Worm (Caenorhabditis elegans) whole organism, late embryonic: ENCODE results near the gene F21H7.5.

ENCODE experiments used
- C08G9.2 ChIP-seq: sonication (generic microtip); optimal IDR thresholded peaks from 2 replicates; lab custom pipeline; 2016; ENCODE audit warnings: mild to moderate bottlenecking, missing genetic modification characterization, moderate library complexity, missing compliant biosample characterization
- C38D4.7 ChIP-seq: fragments of 200-800 bp; sonication (Bioruptor generic); optimal IDR thresholded peaks from 2 replicates; lab custom pipeline; 2018; ENCODE audit warnings: mild to moderate bottlenecking, missing genetic modification characterization, moderate library complexity, missing compliant biosample characterization
- K09A11.1 ChIP-seq: sonication (generic microtip); optimal IDR thresholded peaks from 2 replicates; lab custom pipeline; 2017; ENCODE audit warnings: antibody characterized with exemption, mild to moderate bottlenecking, missing genetic modification characterization, missing compliant biosample characterization; ENCODE audit not compliant: insufficient read depth
- T23F11.4 ChIP-seq: fragments of 200-800 bp; sonication (Bioruptor generic); optimal IDR thresholded peaks from 2 replicates; lab custom pipeline; 2018; ENCODE audit warnings: mild to moderate bottlenecking, missing genetic modification characterization, missing compliant biosample characterization
- Y22D7AL.16 ChIP-seq: sonication (generic microtip); optimal IDR thresholded peaks from 2 replicates; lab custom pipeline; 2016; ENCODE audit warnings: missing genetic modification characterization, missing compliant biosample characterization
- ama-1 ChIP-seq: fragments of 150-350 bp; optimal IDR thresholded peaks from 2 replicates; lab custom pipeline; 2014
- ceh-14 ChIP-seq: sonication (generic microtip); optimal IDR thresholded peaks from 2 replicates; lab custom pipeline; 2016; ENCODE audit warnings: missing genotype, missing genetic modification characterization, missing compliant biosample characterization
- ceh-19 ChIP-seq: fragments of 200-800 bp; sonication (Bioruptor generic); optimal IDR thresholded peaks from 2 replicates; lab custom pipeline; 2018; ENCODE audit warnings: mild to moderate bottlenecking, missing genetic modification characterization, missing compliant biosample characterization
- ceh-24 ChIP-seq: sonication (generic microtip); optimal IDR thresholded peaks from 2 replicates; lab custom pipeline; 2016; ENCODE audit warnings: mild to moderate bottlenecking, missing genetic modification characterization, missing compliant biosample characterization
- ceh-30 ChIP-seq: fragments of 150-350 bp; optimal IDR thresholded peaks from 2 replicates; lab custom pipeline; 2014; ENCODE audit warnings: missing biosample characterization, missing genetic modification characterization
- ceh-31 ChIP-seq: sonication (generic microtip); optimal IDR thresholded peaks from 2 replicates; lab custom pipeline; 2016; ENCODE audit warnings: missing genetic modification characterization, missing compliant biosample characterization
- dmd-4 ChIP-seq: sonication (generic microtip); optimal IDR thresholded peaks from 2 replicates; lab custom pipeline; 2016; ENCODE audit warnings: borderline replicate concordance, missing genetic modification characterization, missing compliant biosample characterization
- dve-1 ChIP-seq: sonication (generic microtip); optimal IDR thresholded peaks from 2 replicates; lab custom pipeline; 2017; ENCODE audit warnings: antibody characterized with exemption, mild to moderate bottlenecking, missing genetic modification characterization, missing compliant biosample characterization
- elt-2 ChIP-seq: sonication (generic microtip); optimal IDR thresholded peaks from 2 replicates; lab custom pipeline; 2016; ENCODE audit warnings: missing genetic modification reagents, missing genetic modification characterization, missing compliant biosample characterization
- elt-4 ChIP-seq: sonication (generic microtip); optimal IDR thresholded peaks from 2 replicates; lab custom pipeline; 2016; ENCODE audit warnings: missing genetic modification characterization, missing compliant biosample characterization
- fax-1 ChIP-seq: sonication (generic microtip); optimal IDR thresholded peaks from 2 replicates; lab custom pipeline; 2016; ENCODE audit warnings: missing genotype, missing genetic modification characterization, missing compliant biosample characterization
- fkh-10 ChIP-seq: fragments of 150-350 bp; optimal IDR thresholded peaks from 2 replicates; lab custom pipeline; 2014; ENCODE audit warnings: missing biosample characterization, missing genetic modification reagents, missing genetic modification characterization
- fkh-6 ChIP-seq: sonication (generic microtip); optimal IDR thresholded peaks from 2 replicates; lab custom pipeline; 2016; ENCODE audit warnings: missing genetic modification characterization, missing compliant biosample characterization
- hlh-13 ChIP-seq: fragments of 200-800 bp; sonication (Bioruptor generic); optimal IDR thresholded peaks from 2 replicates; lab custom pipeline; 2018; ENCODE audit warnings: mild to moderate bottlenecking, missing genetic modification characterization, missing compliant biosample characterization
- lin-11 ChIP-seq: fragments of 200-800 bp; sonication (Bioruptor generic); optimal IDR thresholded peaks from 2 replicates; lab custom pipeline; 2018; ENCODE audit warnings: mild to moderate bottlenecking, missing genetic modification characterization, missing compliant biosample characterization
- npax-4 ChIP-seq: sonication (generic microtip); optimal IDR thresholded peaks from 2 replicates; lab custom pipeline; 2016; ENCODE audit warnings: missing genetic modification characterization, missing compliant biosample characterization
- odd-2 ChIP-seq: sonication (generic microtip); optimal IDR thresholded peaks from 2 replicates; lab custom pipeline; 2017; ENCODE audit warnings: antibody characterized with exemption, mild to moderate bottlenecking, missing genetic modification characterization, missing compliant biosample characterization
- pax-1 ChIP-seq: fragments of 150-350 bp; optimal IDR thresholded peaks from 2 replicates; lab custom pipeline; 2014; ENCODE audit warnings: missing biosample characterization, missing genetic modification characterization
- pha-2 ChIP-seq: sonication (generic microtip); optimal IDR thresholded peaks from 2 replicates; lab custom pipeline; 2017; ENCODE audit warnings: mild to moderate bottlenecking, missing genetic modification characterization, missing compliant biosample characterization
- pqm-1 ChIP-seq: sonication (generic microtip); optimal IDR thresholded peaks from 2 replicates; lab custom pipeline; 2016; ENCODE audit warnings: missing genetic modification characterization, missing compliant biosample characterization
- pros-1 ChIP-seq: fragments of 150-350 bp; optimal IDR thresholded peaks from 2 replicates; lab custom pipeline; 2014; ENCODE audit warnings: missing biosample characterization, missing genetic modification reagents, missing genetic modification characterization
- sdc-2 ChIP-seq: sonication (generic microtip); optimal IDR thresholded peaks from 2 replicates; lab custom pipeline; 2016; ENCODE audit warnings: missing genotype, missing genetic modification characterization, missing compliant biosample characterization
- sox-2 ChIP-seq: fragments of 200-800 bp; sonication (Bioruptor generic); IDR thresholded peaks from 2 replicates; pipeline ENCODE4 v1.3.6; 2022; ENCODE audit warnings: missing genetic modification reagents, missing genetic modification characterization, missing compliant biosample characterization
- sox-4 ChIP-seq: sonication (generic microtip); optimal IDR thresholded peaks from 2 replicates; lab custom pipeline; 2017; ENCODE audit warnings: mild to moderate bottlenecking, missing genetic modification characterization, inconsistent platforms, missing compliant biosample characterization
- syd-9 ChIP-seq: sonication (generic microtip); optimal IDR thresholded peaks from 2 replicates; lab custom pipeline; 2016; ENCODE audit warnings: mild to moderate bottlenecking, missing genetic modification characterization, moderate library complexity, missing compliant biosample characterization
- unc-55 ChIP-seq: sonication (generic microtip); optimal IDR thresholded peaks from 2 replicates; lab custom pipeline; 2017; ENCODE audit warnings: missing biosample characterization, missing genetic modification reagents, missing genetic modification characterization
- zip-5 ChIP-seq: sonication (generic microtip); optimal IDR thresholded peaks from 2 replicates; lab custom pipeline; 2016; ENCODE audit warnings: missing genetic modification characterization, missing compliant biosample characterization
- ztf-16 ChIP-seq: sonication (generic microtip); optimal IDR thresholded peaks from 2 replicates; lab custom pipeline; 2017; ENCODE audit warnings: missing genetic modification characterization, missing compliant biosample characterization

Gene F21H7.5

DNA sequence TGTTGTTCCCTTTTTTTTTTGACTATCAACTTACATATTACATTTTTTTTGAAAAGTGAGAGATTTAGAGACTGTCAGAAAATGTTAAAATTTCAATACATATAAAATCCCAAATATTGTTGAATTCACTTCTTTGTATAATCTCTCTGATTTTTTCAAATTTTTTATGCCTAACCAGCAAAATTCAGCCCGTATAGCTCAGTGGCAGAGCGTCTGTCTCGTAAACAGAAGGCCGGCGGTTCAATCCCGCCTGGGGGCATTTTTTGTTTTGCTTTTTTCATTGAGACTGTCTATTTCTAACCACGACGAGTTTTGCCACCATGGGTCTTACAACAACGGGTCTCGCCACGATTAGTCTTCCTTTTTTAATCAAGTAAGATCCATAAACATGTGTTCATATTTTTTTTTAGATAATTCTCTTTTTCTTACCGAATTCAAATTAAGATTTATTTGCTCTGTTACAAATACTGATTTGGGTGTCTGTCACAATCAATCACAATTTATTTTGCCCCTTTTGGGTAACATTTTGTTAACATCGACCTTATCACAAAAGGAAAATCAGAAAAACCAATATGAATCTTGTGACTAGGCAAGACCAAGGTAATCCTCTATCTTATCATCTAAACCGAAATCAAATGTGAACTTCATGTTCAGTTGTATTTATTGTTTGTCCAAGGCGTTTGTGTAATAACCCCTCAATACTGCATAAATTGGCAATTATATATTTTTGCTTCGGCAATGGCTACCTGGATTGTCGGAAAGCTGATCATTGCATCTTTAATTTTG lies 18.2 kb upstream of the F21H7.5 start, which contains the start of gene glc-1:
Gene glc-1, plus strand, starts transcription at position 663 of the 786 bp plus-strand sequence.
- no peak for TF ChIP-seq syd-9 (tag; lab: Kevin White, UChicago)
- TF ChIP-seq ceh-24 (tag; lab: Kevin White, UChicago): no peak
- TF ChIP-seq ztf-16 (tag; lab: Kevin White, UChicago): no peak
- TF ChIP-seq sdc-2 (tag; lab: Kevin White, UChicago): no peak

DNA sequence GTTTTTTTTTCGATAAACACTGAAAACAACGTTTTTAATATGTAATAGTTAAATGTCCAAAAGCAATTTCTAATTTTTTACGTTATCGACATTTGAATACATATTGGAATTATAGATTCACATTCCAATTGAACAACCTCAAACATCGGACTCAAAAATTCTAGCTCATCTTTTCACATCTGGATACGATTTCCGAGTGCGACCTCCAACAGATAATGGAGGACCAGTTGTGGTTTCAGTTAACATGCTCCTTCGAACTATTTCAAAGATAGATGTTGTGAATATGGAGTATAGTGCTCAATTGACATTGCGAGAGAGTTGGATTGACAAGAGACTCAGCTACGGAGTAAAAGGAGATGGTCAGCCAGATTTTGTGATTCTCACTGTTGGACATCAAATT lies 17.3 kb upstream of the F21H7.5 start:
- TF ChIP-seq elt-4 (tag; lab: Kevin White, UChicago) (no peak), C38D4.7 (no peak), unc-55 (GFP tag; lab: Kevin White, UChicago) (no peak), hlh-13 (GFP tag; lab: Kevin White, UChicago) (no peak), ceh-31 (tag; lab: Kevin White, UChicago) (no peak), ceh-30 (tag; lab: Kevin White, UChicago) (no peak), npax-4 (tag; lab: Kevin White, UChicago) (no peak), pha-2 (tag; lab: Kevin White, UChicago) (no peak), ceh-19 (GFP tag; lab: Kevin White, UChicago) (no peak), odd-2 (tag; lab: Kevin White, UChicago) (no peak)

DNA sequence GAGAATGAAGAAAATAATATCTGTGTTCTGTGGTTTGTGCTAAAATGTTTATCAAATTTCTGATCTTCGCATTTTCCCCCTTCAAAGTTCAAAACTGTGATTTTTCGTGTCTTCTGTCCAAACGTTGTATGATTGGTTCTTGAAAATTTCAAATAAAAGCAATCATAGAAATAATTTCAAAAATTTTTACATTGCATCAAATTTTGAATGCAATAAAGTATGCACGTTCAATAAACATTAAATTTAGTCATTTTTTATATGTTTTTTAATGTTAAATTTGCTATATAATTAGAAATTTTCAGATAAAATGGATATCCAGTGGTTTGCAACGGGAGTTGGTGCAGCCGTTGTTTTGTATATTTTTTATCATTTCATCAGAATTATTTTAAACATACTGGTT lies 13.3 kb upstream of the F21H7.5 start, which contains the start of gene stdh-2:
Gene stdh-2, plus strand, starts transcription at position 301 of the 400 bp plus-strand sequence.
- TF ChIP-seq fkh-10 (no peak), dmd-4 (tag; lab: Kevin White, UChicago) (no peak), pax-1 (no peak), K09A11.1 (tag; lab: Kevin White, UChicago) (no peak), ama-1 (no peak), T23F11.4 (GFP tag; lab: Kevin White, UChicago) (no peak), dve-1 (tag; lab: Kevin White, UChicago) (no peak), Y22D7AL.16 (tag; lab: Kevin White, UChicago) (no peak), pha-2 (tag; lab: Kevin White, UChicago) (no peak), sox-4 (no peak), pqm-1 (tag; lab: Kevin White, UChicago) (no peak), ceh-19 (GFP tag; lab: Kevin White, UChicago) (no peak), ceh-14 (tag; lab: Kevin White, UChicago) (no peak), pros-1 (no peak), unc-55 (GFP tag; lab: Kevin White, UChicago) (no peak), elt-4 (tag; lab: Kevin White, UChicago) (no peak), zip-5 (no peak), fax-1 (no peak), npax-4 (tag; lab: Kevin White, UChicago) (no peak), elt-2 (tag; lab: Kevin White, UChicago) (no peak)

DNA sequence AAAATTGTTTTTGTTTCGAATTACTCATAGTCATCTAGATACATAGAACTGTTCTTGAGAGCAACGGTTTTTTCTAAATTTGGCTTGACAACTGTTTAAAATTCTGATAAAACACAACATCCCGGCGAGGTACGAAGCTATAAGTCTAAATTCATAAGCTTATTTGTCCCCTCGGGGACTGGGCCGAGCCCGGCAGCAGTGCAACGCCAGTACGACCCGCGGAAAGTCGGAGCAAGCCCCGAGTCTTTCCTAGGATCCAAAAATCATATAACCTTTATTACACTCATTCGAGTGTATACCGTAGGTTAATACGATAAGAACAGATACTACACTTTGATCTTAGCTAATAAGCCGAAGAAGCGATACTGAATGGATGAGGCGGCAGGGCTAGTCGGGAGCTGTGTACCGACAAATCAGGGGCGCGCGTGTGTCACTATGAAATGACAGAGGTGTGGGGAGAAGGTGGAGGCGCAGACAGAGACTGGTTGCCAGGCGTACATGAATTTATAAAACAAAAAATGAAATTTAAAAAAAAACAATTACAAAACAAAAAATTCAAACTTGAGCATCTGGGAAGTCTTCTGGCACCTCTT lies 11.7 kb upstream of the F21H7.5 start:
- TF ChIP-seq pros-1: no peak
- no peak for TF ChIP-seq C08G9.2 (tag; lab: Kevin White, UChicago)
- no peak for TF ChIP-seq sox-2 (GFP tag; lab: Robert Waterston, UW)

DNA sequence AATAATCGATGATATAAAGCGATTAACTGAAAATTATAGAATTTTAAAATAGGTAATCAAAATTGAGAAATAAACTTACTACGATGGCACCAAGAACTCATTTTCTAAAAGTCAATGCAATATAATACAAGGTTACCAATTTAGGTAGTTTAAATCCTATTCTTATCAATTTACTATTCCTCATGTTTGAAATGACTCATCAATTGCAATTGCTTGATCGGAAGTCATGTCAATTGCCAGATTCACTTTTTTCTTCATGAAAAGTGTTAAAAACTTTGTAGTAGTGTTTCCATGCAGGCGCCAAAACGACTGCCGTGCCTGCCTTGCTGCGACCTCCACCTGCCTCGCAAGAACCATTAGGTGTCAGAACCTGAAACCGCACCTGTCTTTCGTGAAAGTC lies 10.7 kb upstream of the F21H7.5 start, which contains the start of gene F11A5.13:
Gene F11A5.13, minus strand, starts transcription at position 101 of the 400 bp plus-strand sequence.
- TF ChIP-seq fkh-6 (no peak), lin-11 (tag; lab: Kevin White, UChicago) (no peak), C08G9.2 (tag; lab: Kevin White, UChicago) (no peak)
